Fruit fly (Drosophila melanogaster) whole organism, embryonic: ENCODE data around the gene CG13012.

Experiments used
- Adf1 ChIP-seq: fragments of 200-800 bp; sonication (Bioruptor generic); IDR thresholded peaks from 2 replicates; pipeline ENCODE4 v1.3.6; 2022; ENCODE audit warnings: missing biosample characterization, missing genetic modification characterization
- Blimp-1 ChIP-seq: fragments of 200-800 bp; sonication (Bioruptor generic); optimal IDR thresholded peaks from 3 replicates; lab custom pipeline; 2018; ENCODE audit warnings: missing biosample characterization, missing genetic modification characterization, mild to moderate bottlenecking, moderate library complexity, missing genetic modification reagents
- CG10431 ChIP-seq: fragments of 200-800 bp; sonication (Bioruptor generic); optimal IDR thresholded peaks from 3 replicates; lab custom pipeline; 2018; ENCODE audit warnings: missing biosample characterization, mild to moderate bottlenecking, missing genetic modification characterization
- CG11247 ChIP-seq: fragments of 200-800 bp; sonication (Bioruptor generic); IDR thresholded peaks from 2 replicates; pipeline ENCODE4 v1.3.6; 2022; ENCODE audit warnings: missing biosample characterization, missing genetic modification characterization
- CG12744 ChIP-seq: fragments of 200-800 bp; sonication (Bioruptor generic); optimal IDR thresholded peaks from 2 replicates; lab custom pipeline; 2016; ENCODE audit warnings: missing biosample characterization, missing genetic modification characterization
- CG14441 ChIP-seq: fragments of 200-800 bp; sonication (Bioruptor generic); IDR thresholded peaks from 2 replicates; pipeline ENCODE4 v1.3.6; 2022; ENCODE audit warnings: missing biosample characterization, missing genetic modification characterization
- CG14965 ChIP-seq: fragments of 200-800 bp; sonication (Bioruptor generic); optimal IDR thresholded peaks from 2 replicates; lab custom pipeline; 2016; ENCODE audit warnings: missing biosample characterization, missing genetic modification characterization, borderline replicate concordance
- CG16779 ChIP-seq: fragments of 200-800 bp; sonication (Bioruptor generic); IDR thresholded peaks from 2 replicates; pipeline ENCODE4 v1.3.6; 2022; ENCODE audit warnings: missing biosample characterization, missing genetic modification characterization
- CG17186 ChIP-seq: fragments of 200-800 bp; sonication (Bioruptor generic); optimal IDR thresholded peaks from 3 replicates; lab custom pipeline; 2017; ENCODE audit warnings: missing biosample characterization, missing genetic modification reagents, missing genetic modification characterization
- CG17359 ChIP-seq: fragments of 200-800 bp; sonication (Bioruptor generic); optimal IDR thresholded peaks from 3 replicates; lab custom pipeline; 2018; ENCODE audit warnings: missing biosample characterization, mild to moderate bottlenecking, missing genetic modification characterization, moderate library complexity
- CG18011 ChIP-seq: fragments of 200-800 bp; sonication (Bioruptor generic); optimal IDR thresholded peaks from 2 replicates; lab custom pipeline; 2017; ENCODE audit warnings: missing biosample characterization, missing genetic modification characterization, mild to moderate bottlenecking, moderate library complexity, missing genotype
- CG30431 ChIP-seq: fragments of 200-800 bp; sonication (Bioruptor generic); optimal IDR thresholded peaks from 2 replicates; lab custom pipeline; 2017; ENCODE audit warnings: missing biosample characterization, missing genetic modification characterization
- CG4730 ChIP-seq: fragments of 200-800 bp; sonication (Bioruptor generic); IDR thresholded peaks from 2 replicates; pipeline ENCODE4 v1.3.6; 2022; ENCODE audit warnings: missing biosample characterization, missing genetic modification characterization
- CG7271 ChIP-seq: fragments of 200-800 bp; sonication (Bioruptor generic); optimal IDR thresholded peaks from 2 replicates; lab custom pipeline; 2018; ENCODE audit warnings: missing biosample characterization, mild to moderate bottlenecking, missing genetic modification characterization, moderate library complexity
- CG7357 ChIP-seq: fragments of 200-800 bp; sonication (Bioruptor generic); IDR thresholded peaks from 3 replicates; pipeline ENCODE4 v1.3.6; 2022; ENCODE audit warnings: missing biosample characterization, missing genetic modification characterization
- CG9609 ChIP-seq: fragments of 200-800 bp; sonication (Bioruptor generic); optimal IDR thresholded peaks from 3 replicates; lab custom pipeline; 2016; ENCODE audit warnings: missing biosample characterization, missing genetic modification characterization
- CG9727 ChIP-seq: fragments of 200-800 bp; sonication (Bioruptor generic); optimal IDR thresholded peaks from 3 replicates; lab custom pipeline; 2017; ENCODE audit warnings: missing biosample characterization, mild to moderate bottlenecking, missing genetic modification characterization
- CG9876 ChIP-seq: fragments of 200-800 bp; sonication (Bioruptor generic); optimal IDR thresholded peaks from 2 replicates; lab custom pipeline; 2016; ENCODE audit warnings: missing biosample characterization, missing genetic modification characterization
- Dek ChIP-seq: fragments of 200-800 bp; sonication (Bioruptor generic); optimal IDR thresholded peaks from 3 replicates; lab custom pipeline; 2019; ENCODE audit warnings: missing biosample characterization, mild to moderate bottlenecking, missing genetic modification characterization, moderate library complexity
- E2f2 ChIP-seq: fragments of 200-800 bp; sonication (Bioruptor generic); IDR thresholded peaks from 2 replicates; pipeline ENCODE4 v1.3.6; 2022; ENCODE audit warnings: missing biosample characterization, missing genetic modification characterization
- Ets65A ChIP-seq: fragments of 200-800 bp; sonication (Bioruptor generic); peaks from one replicate; lab custom pipeline; 2016; ENCODE audit warnings: missing biosample characterization, missing genetic modification characterization
- H15 ChIP-seq: fragments of 200-800 bp; sonication (Bioruptor generic); IDR thresholded peaks from 3 replicates; pipeline ENCODE4 v1.3.6; 2022; ENCODE audit warnings: missing biosample characterization, missing genetic modification characterization
- Lim3 ChIP-seq: fragments of 200-800 bp; sonication (Bioruptor generic); IDR thresholded peaks from 2 replicates; pipeline ENCODE4 v1.3.6; 2022; ENCODE audit warnings: missing biosample characterization, missing genetic modification characterization
- Med ChIP-seq: fragments of 200-800 bp; sonication (Bioruptor generic); peaks from one replicate; lab custom pipeline; 2016; ENCODE audit warnings: missing biosample characterization, missing genetic modification characterization, mild to moderate bottlenecking, inconsistent platforms, moderate library complexity
- NFAT ChIP-seq: fragments of 200-800 bp; sonication (Bioruptor generic); IDR thresholded peaks from 2 replicates; pipeline ENCODE4 v1.3.6; 2022; ENCODE audit warnings: missing biosample characterization, missing genetic modification characterization
- Nf-YC ChIP-seq: fragments of 200-800 bp; optimal IDR thresholded peaks from 3 replicates; lab custom pipeline; 2019; ENCODE audit warnings: missing biosample characterization, mild to moderate bottlenecking, missing genetic modification characterization, moderate library complexity
- Pdp1 ChIP-seq, 2 experiments: fragments of 200-800 bp; sonication (Bioruptor generic); optimal IDR thresholded peaks; 3 replicates each; lab custom pipeline; 2016; ENCODE audit warnings: missing biosample characterization in 2 of 2, missing genetic modification characterization in 2 of 2, mild to moderate bottlenecking in 1 of 2, moderate library complexity in 1 of 2
- Sox100B ChIP-seq: fragments of 200-800 bp; sonication (Bioruptor generic); optimal IDR thresholded peaks from 3 replicates; lab custom pipeline; 2018; ENCODE audit warnings: missing biosample characterization, mild to moderate bottlenecking, missing genetic modification characterization
- TFAM ChIP-seq: fragments of 200-800 bp; sonication (Bioruptor generic); optimal IDR thresholded peaks from 2 replicates; lab custom pipeline; 2017; ENCODE audit warnings: missing biosample characterization, missing genetic modification characterization, inconsistent platforms
- ara ChIP-seq: fragments of 200-800 bp; sonication (Bioruptor generic); IDR thresholded peaks from 2 replicates; pipeline ENCODE4 v1.3.6; 2022; ENCODE audit warnings: missing biosample characterization, missing genetic modification characterization
- az2 ChIP-seq: fragments of 200-800 bp; sonication (Bioruptor generic); optimal IDR thresholded peaks from 3 replicates; lab custom pipeline; 2016; ENCODE audit warnings: missing biosample characterization, missing genetic modification characterization
- bbx ChIP-seq: fragments of 200-800 bp; sonication (Bioruptor generic); IDR thresholded peaks from 2 replicates; pipeline ENCODE4 v1.3.6; 2022; ENCODE audit warnings: missing biosample characterization, missing genetic modification characterization; ENCODE audit not compliant: partially characterized antibody
- bcd ChIP-seq: fragments of 200-800 bp; sonication (Bioruptor generic); optimal IDR thresholded peaks from 2 replicates; lab custom pipeline; 2017; ENCODE audit warnings: missing biosample characterization, mild to moderate bottlenecking, missing genetic modification characterization
- chn ChIP-seq: fragments of 200-800 bp; sonication (Bioruptor generic); optimal IDR thresholded peaks from 2 replicates; lab custom pipeline; 2016; ENCODE audit warnings: missing biosample characterization, missing genetic modification characterization
- croc ChIP-seq: fragments of 200-800 bp; sonication (Bioruptor generic); conservative IDR thresholded peaks from 3 replicates; pipeline ENCODE4 v1.3.6; 2022; ENCODE audit warnings: missing biosample characterization, missing genetic modification characterization
- exex ChIP-seq: fragments of 200-800 bp; sonication (Bioruptor generic); optimal IDR thresholded peaks from 4 replicates; lab custom pipeline; 2018; ENCODE audit warnings: missing biosample characterization, mild to moderate bottlenecking, missing genetic modification characterization, moderate library complexity
- gfzf ChIP-seq: fragments of 200-800 bp; sonication (Bioruptor generic); optimal IDR thresholded peaks from 2 replicates; lab custom pipeline; 2016; ENCODE audit warnings: missing biosample characterization, mild to moderate bottlenecking, missing genetic modification characterization, moderate library complexity
- lbe ChIP-seq: fragments of 200-800 bp; sonication (Bioruptor generic); optimal IDR thresholded peaks from 2 replicates; lab custom pipeline; 2016; ENCODE audit warnings: missing biosample characterization, mild to moderate bottlenecking, missing genetic modification characterization
- maf-S ChIP-seq: fragments of 200-800 bp; sonication (Bioruptor generic); optimal IDR thresholded peaks from 2 replicates; lab custom pipeline; 2016; ENCODE audit warnings: missing biosample characterization, missing genetic modification characterization
- p53 ChIP-seq: fragments of 200-800 bp; sonication (Bioruptor generic); optimal IDR thresholded peaks from 2 replicates; lab custom pipeline; 2016; ENCODE audit warnings: missing biosample characterization, missing genetic modification characterization
- pita ChIP-seq: fragments of 200-800 bp; sonication (Bioruptor generic); optimal IDR thresholded peaks from 2 replicates; lab custom pipeline; 2017; ENCODE audit warnings: missing biosample characterization, mild to moderate bottlenecking, missing genetic modification characterization
- prd ChIP-seq, 3 experiments: fragments of >200 bp in 2 of 3; fragments of 200-800 bp in 1 of 3; sonication (Bioruptor generic) in 1 of 3; optimal IDR thresholded peaks in 2 of 3; IDR thresholded peaks in 1 of 3; 2 replicates in 2 of 3; 3 replicates in 1 of 3; pipeline versions ENCODE4 v1.3.6 to Lab custom; 2017 to 2022; ENCODE audit warnings: missing biosample characterization in 1 of 3, missing genetic modification characterization in 1 of 3
- pros ChIP-seq: fragments of 200-800 bp; sonication (Bioruptor generic); optimal IDR thresholded peaks from 3 replicates; lab custom pipeline; 2019; ENCODE audit warnings: missing biosample characterization, mild to moderate bottlenecking, missing genetic modification characterization, moderate library complexity
- psq ChIP-seq: fragments of 200-800 bp; sonication (Bioruptor generic); optimal IDR thresholded peaks from 2 replicates; lab custom pipeline; 2017; ENCODE audit warnings: missing biosample characterization, missing genetic modification characterization
- sens-2 ChIP-seq: fragments of 200-800 bp; sonication (Bioruptor generic); IDR thresholded peaks from 2 replicates; pipeline ENCODE4 v1.3.6; 2022; ENCODE audit warnings: missing biosample characterization, missing genetic modification characterization
- shn ChIP-seq: fragments of 200-800 bp; sonication (Bioruptor generic); optimal IDR thresholded peaks from 3 replicates; lab custom pipeline; 2016; ENCODE audit warnings: missing biosample characterization, missing genetic modification characterization
- sisA ChIP-seq: fragments of 200-800 bp; sonication (Bioruptor generic); IDR thresholded peaks from 2 replicates; pipeline ENCODE4 v1.3.6; 2022; ENCODE audit warnings: missing biosample characterization, missing genetic modification characterization
- sqz ChIP-seq: fragments of 200-800 bp; sonication (Bioruptor generic); optimal IDR thresholded peaks from 3 replicates; lab custom pipeline; 2018; ENCODE audit warnings: missing biosample characterization, mild to moderate bottlenecking, missing genetic modification characterization
- tin ChIP-seq: fragments of 200-800 bp; sonication (Bioruptor generic); optimal IDR thresholded peaks from 3 replicates; lab custom pipeline; 2016; ENCODE audit warnings: missing biosample characterization, missing genetic modification characterization
- tx ChIP-seq: fragments of 200-800 bp; sonication (Bioruptor generic); optimal IDR thresholded peaks from 2 replicates; lab custom pipeline; 2016; ENCODE audit warnings: missing biosample characterization, missing genetic modification characterization
- wor ChIP-seq: fragments of 200-800 bp; sonication (Bioruptor generic); IDR thresholded peaks from 2 replicates; pipeline ENCODE4 v1.3.6; 2022; ENCODE audit warnings: missing biosample characterization, missing genetic modification characterization
- z ChIP-seq: fragments of 200-800 bp; sonication (Bioruptor generic); IDR thresholded peaks from 3 replicates; pipeline ENCODE4 v1.3.6; 2022; ENCODE audit warnings: missing biosample characterization, missing genetic modification characterization

Gene CG13012

dm6 chrX:16651098-16651497 is 25.5 kb downstream of the CG13012 start, which contains the start of the genes CG32573 and CG42512 (continued):
- TF ChIP-seq tin (GFP tag; lab: Kevin White, UChicago) (no peak), az2 (GFP tag; lab: Kevin White, UChicago) (no peak), CG4730 (GFP tag; lab: Robert Waterston, UW) (no peak), pros (GFP tag; lab: Kevin White, UChicago) (no peak), gfzf (peak; percentile 84), Ets65A (peak; percentile 62), CG12744 (GFP tag; lab: Kevin White, UChicago) (no peak), chn (GFP tag; lab: Kevin White, UChicago) (no peak), wor (GFP tag; lab: Robert Waterston, UW) (no peak), prd (optimal IDR thresholded peaks at IDR 0.05; lab: Kevin White, UChicago) (no peak), prd (GFP tag; IDR thresholded peaks at IDR 0.05; lab: Robert Waterston, UW) (no peak), sisA (no peak), sens-2 (GFP tag; lab: Robert Waterston, UW) (no peak), tx (GFP tag; lab: Kevin White, UChicago) (no peak), Dek (tag; lab: Kevin White, UChicago) (no peak), TFAM (GFP tag; lab: Kevin White, UChicago) (no peak), sqz (no peak), Adf1 (GFP tag; lab: Robert Waterston, UW) (no peak), Nf-YC (tag; lab: Kevin White, UChicago) (no peak), CG9609 (GFP tag; lab: Kevin White, UChicago) (no peak), p53 (GFP tag; lab: Kevin White, UChicago) (no peak), bbx (GFP tag; lab: Robert Waterston, UW) (peak; percentile 78), CG10431 (no peak), lbe (GFP tag; lab: Kevin White, UChicago) (no peak), CG9876 (no peak), Pdp1 (GFP tag; optimal IDR thresholded peaks at IDR 0.05; lab: Kevin White, UChicago) (peak in 1 of 2 experiments; percentile 34), psq (GFP tag; lab: Kevin White, UChicago) (no peak), maf-S (GFP tag; lab: Kevin White, UChicago) (no peak), CG9727 (GFP tag; lab: Kevin White, UChicago) (no peak), CG14965 (GFP tag; lab: Kevin White, UChicago) (no peak), Blimp-1 (GFP tag; lab: Kevin White, UChicago) (no peak), CG18011 (GFP tag; lab: Kevin White, UChicago) (no peak), bcd (GFP tag; lab: Kevin White, UChicago) (no peak), H15 (GFP tag; lab: Robert Waterston, UW) (no peak), CG30431 (no peak), Med (GFP tag; lab: Kevin White, UChicago) (peak; percentile 81), CG7357 (GFP tag; lab: Robert Waterston, UW) (no peak), CG14441 (GFP tag; lab: Robert Waterston, UW) (no peak), CG16779 (GFP tag; lab: Robert Waterston, UW) (no peak), E2f2 (GFP tag; lab: Robert Waterston, UW) (peak; percentile 96), NFAT (no peak), ara (no peak), z (no peak), exex (tag; lab: Kevin White, UChicago) (no peak), Sox100B (GFP tag; lab: Kevin White, UChicago) (no peak), shn (GFP tag; lab: Kevin White, UChicago) (no peak), CG7271 (tag; lab: Kevin White, UChicago) (no peak), CG17359 (tag; lab: Kevin White, UChicago) (no peak), pita (peak; percentile 24), CG17186 (no peak), Lim3 (GFP tag; lab: Robert Waterston, UW) (no peak), croc (GFP tag; lab: Robert Waterston, UW) (no peak), CG11247 (no peak)
